Worm (Caenorhabditis elegans) whole organism, young adult: ENCODE results near the gene sri-25.

ENCODE experiments used
- F33H1.4 ChIP-seq: fragments of 200-800 bp; sonication (Bioruptor generic); IDR thresholded peaks from 2 replicates; pipeline ENCODE4 v1.3.6; 2022; ENCODE audit warnings: missing genetic modification reagents, missing genetic modification characterization, missing compliant biosample characterization
- tbp1 ChIP-seq: fragments of 200-800 bp; sonication (Bioruptor generic); optimal IDR thresholded peaks from 2 replicates; lab custom pipeline; 2018; ENCODE audit warnings: mild to moderate bottlenecking, missing genetic modification characterization, missing compliant biosample characterization

DNA sequence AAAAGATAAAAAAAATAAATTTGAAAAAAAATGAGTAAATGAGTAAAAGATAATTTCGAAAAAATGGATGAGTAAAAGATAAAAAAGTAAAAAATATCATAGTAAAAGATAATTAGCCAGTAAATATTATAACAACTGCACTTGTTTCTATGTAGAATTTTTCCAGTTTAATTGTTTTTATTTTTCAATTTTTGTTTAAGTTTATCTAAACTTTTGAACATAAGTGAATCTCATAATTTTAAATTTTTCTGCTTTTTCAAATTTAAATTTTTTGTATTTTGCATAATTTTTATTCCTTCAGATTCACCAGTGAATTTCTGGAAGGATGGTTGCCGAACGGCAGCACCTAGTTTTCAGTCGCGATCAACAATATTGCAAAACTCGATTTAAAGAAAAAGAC is 24.5 kb downstream of the sri-25 start, which contains the start of gene chil-12:
- TF ChIP-seq tbp1 (GFP tag; lab: Kevin White, UChicago): no peak
- TF ChIP-seq F33H1.4 (GFP tag; lab: Robert Waterston, UW): no peak
